Fruit fly (Drosophila melanogaster): ENCODE data around the gene CG3792.

The CG3792 gene

DNA sequence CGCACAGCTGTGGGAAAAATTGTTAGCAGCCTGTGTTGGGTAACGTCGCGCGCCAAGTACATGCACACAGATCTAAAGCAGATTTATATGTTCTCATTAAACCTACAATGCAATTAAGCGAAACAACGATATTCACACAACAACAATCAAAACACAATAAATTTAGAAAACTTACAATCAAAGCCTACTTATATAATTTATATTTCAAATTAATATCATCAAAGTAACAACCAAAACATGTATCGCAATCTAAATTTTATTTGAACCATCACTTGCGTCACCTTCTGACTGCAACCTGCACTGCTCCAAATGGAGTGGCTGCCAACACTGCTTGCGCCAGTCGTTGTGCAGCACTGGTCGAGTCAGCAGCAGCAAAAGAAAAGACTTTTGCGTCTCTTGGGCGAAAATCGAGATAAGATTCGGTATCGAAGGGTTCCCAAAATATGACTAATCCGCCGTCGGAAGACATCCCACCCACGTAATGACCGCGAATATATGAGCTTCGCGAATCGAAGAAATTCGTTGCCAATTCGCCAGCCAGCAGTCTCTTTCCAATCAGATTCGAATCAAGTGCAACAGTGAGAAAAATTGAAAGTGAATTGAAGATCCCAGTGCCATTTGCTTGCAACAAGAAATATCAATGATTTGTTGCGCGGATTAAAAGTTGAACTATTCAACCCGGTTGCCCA lies 4.3 kb downstream of the CG3792 start, which contains the start of the genes CG8892 and CG34126:
Gene CG8892, minus strand, starts transcription at position 315 of the 689 bp plus-strand sequence.
Gene CG34126, plus strand, starts transcription at position 337 of the 689 bp plus-strand sequence.
- TF ChIP-seq CG4318 (GFP tag; optimal IDR thresholded peaks at IDR 0.05) (peak; percentile 96), Blimp-1 (GFP tag; optimal IDR thresholded peaks at IDR 0.05) (peak; percentile 92), Smox (GFP tag; optimal IDR thresholded peaks at IDR 0.05) (peak; percentile 96), CG1621 (tag; optimal IDR thresholded peaks at IDR 0.05) (peak; percentile 87), spab (GFP tag; optimal IDR thresholded peaks at IDR 0.05) (peak; percentile 91), Met (GFP tag; optimal IDR thresholded peaks at IDR 0.05) (peak; percentile 95), CG11762 (GFP tag; optimal IDR thresholded peaks at IDR 0.05; ENCODE audit: insufficient read depth) (peak; percentile 95), Ets96B (tag; optimal IDR thresholded peaks at IDR 0.05) (peak; percentile 92), Hr39 (GFP tag; optimal IDR thresholded peaks at IDR 0.05) (peak; percentile 98), ss (GFP tag; optimal IDR thresholded peaks at IDR 0.05) (peak; percentile 85 to 95), Hr38 (GFP tag; optimal IDR thresholded peaks at IDR 0.05) (no peak), Gug (GFP tag; IDR thresholded peaks at IDR 0.05) (peak; percentile 94), vri (GFP tag; optimal IDR thresholded peaks at IDR 0.05) (peak; percentile 95), acj6 (GFP tag; optimal IDR thresholded peaks at IDR 0.05) (peak; percentile 98), CG8319 (GFP tag; optimal IDR thresholded peaks at IDR 0.05) (peak; percentile 96), net (GFP tag; optimal IDR thresholded peaks at IDR 0.05) (peak; percentile 94), achi (GFP tag; optimal IDR thresholded peaks at IDR 0.05) (peak; percentile 96), CG31627 (GFP tag; optimal IDR thresholded peaks at IDR 0.05) (peak; percentile 99), CG8119 (GFP tag; IDR thresholded peaks at IDR 0.05) (peak; percentile 88), Ets21C (GFP tag; optimal IDR thresholded peaks at IDR 0.05) (peak; percentile 97), pdm3 (GFP tag; optimal IDR thresholded peaks at IDR 0.05) (peak; percentile 98), CG6854 (GFP tag; optimal IDR thresholded peaks at IDR 0.05) (peak; percentile 88), CG9139 (GFP tag; optimal IDR thresholded peaks at IDR 0.05) (peak; percentile 80), CG6163 (GFP tag; IDR thresholded peaks at IDR 0.05) (peak; percentile 93), CG16779 (tag; optimal IDR thresholded peaks at IDR 0.05) (peak; percentile 82), Sox15 (GFP tag; optimal IDR thresholded peaks at IDR 0.05) (peak; percentile 98), CG10669 (GFP tag; optimal IDR thresholded peaks at IDR 0.05) (peak; percentile 95), dsx (GFP tag; optimal IDR thresholded peaks at IDR 0.05; ENCODE audit: poor library complexity, severe bottlenecking) (peak; percentile 89), lz (GFP tag; optimal IDR thresholded peaks at IDR 0.05) (peak; percentile 98), Hr4 (GFP tag; optimal IDR thresholded peaks at IDR 0.05) (peak; percentile 96), Sox102F (GFP tag; optimal IDR thresholded peaks at IDR 0.05) (peak; percentile 96), Eip78C (GFP tag) (peak; percentile 98), CG11294 (GFP tag; IDR thresholded peaks at IDR 0.05) (peak; percentile 88), Sox14 (GFP tag; optimal IDR thresholded peaks at IDR 0.05) (peak; percentile 97), esn (GFP tag; optimal IDR thresholded peaks at IDR 0.05) (peak; percentile 98), CG6276 (GFP tag; optimal IDR thresholded peaks at IDR 0.05) (peak; percentile 81), CG32006 (GFP tag; optimal IDR thresholded peaks at IDR 0.05) (peak; percentile 97), Lpt (GFP tag; optimal IDR thresholded peaks at IDR 0.05) (peak; percentile 90), cyc (GFP tag; optimal IDR thresholded peaks at IDR 0.05) (peak; percentile 98), CG15336 (GFP tag; IDR thresholded peaks at IDR 0.05) (peak; percentile 84), OdsH (GFP tag; optimal IDR thresholded peaks at IDR 0.05) (peak; percentile 99), topi (GFP tag; optimal IDR thresholded peaks at IDR 0.05) (peak; percentile 97), salr (GFP tag; optimal IDR thresholded peaks at IDR 0.05) (peak; percentile 91 to 96), CG34406 (GFP tag; optimal IDR thresholded peaks at IDR 0.05) (peak; percentile 94), fd85E (GFP tag; optimal IDR thresholded peaks at IDR 0.05) (peak; percentile 90), CG3032 (tag; optimal IDR thresholded peaks at IDR 0.05) (peak; percentile 98), CG7368 (GFP tag; optimal IDR thresholded peaks at IDR 0.05) (peak; percentile 92), CG11902 (GFP tag; optimal IDR thresholded peaks at IDR 0.05) (peak; percentile 98), CG10631 (GFP tag; optimal IDR thresholded peaks at IDR 0.05) (peak; percentile 99), svp (GFP tag) (peak; percentile 97), CG8632 (GFP tag; optimal IDR thresholded peaks at IDR 0.05) (peak; percentile 95)

All from whole organism, prepupa.